Worm (Caenorhabditis elegans) whole organism, L4 larva: ENCODE results near the gene Y79H2A.2.

Experiments
- F26F4.8 ChIP-seq: fragments of 200-800 bp; sonication (Bioruptor generic); conservative IDR thresholded peaks from 2 replicates; pipeline ENCODE4 v1.3.6; 2022; ENCODE audit warnings: missing genetic modification characterization, missing compliant biosample characterization
- F49E8.2 ChIP-seq: sonication (generic microtip); optimal IDR thresholded peaks from 2 replicates; lab custom pipeline; 2016; ENCODE audit warnings: missing compliant biosample characterization, mild to moderate bottlenecking, missing genetic modification characterization, borderline replicate concordance
- lin-1 ChIP-seq: fragments of 200-800 bp; sonication (Bioruptor generic); IDR thresholded peaks from 2 replicates; pipeline ENCODE4 v1.3.6; 2022; ENCODE audit warnings: missing genetic modification reagents, missing genetic modification characterization, missing compliant biosample characterization
- mep-1 ChIP-seq: fragments of 150-350 bp; sonication (generic microtip); optimal IDR thresholded peaks from 3 replicates; lab custom pipeline; 2014; ENCODE audit warnings: missing biosample characterization, missing genetic modification characterization
- nhr-6 ChIP-seq: fragments of 150-350 bp; optimal IDR thresholded peaks from 2 replicates; lab custom pipeline; 2014; ENCODE audit warnings: missing biosample characterization, missing genetic modification characterization
- snpc-4 ChIP-seq: fragments of 150-350 bp; optimal IDR thresholded peaks from 2 replicates; lab custom pipeline; 2014; ENCODE audit warnings: missing biosample characterization, missing genetic modification characterization

ce11 chrIII:12059521-12059920, 29.0 kb upstream of the Y79H2A.2 start:
- TF ChIP-seq snpc-4 (tag; lab: Kevin White, UChicago) (no peak), nhr-6 (tag; lab: Kevin White, UChicago) (no peak), F49E8.2 (no peak), mep-1 (tag; lab: Kevin White, UChicago) (no peak), lin-1 (GFP tag; lab: Robert Waterston, UW) (no peak), F26F4.8 (GFP tag; lab: Robert Waterston, UW) (no peak)
